Worm (Caenorhabditis elegans) whole organism, L4 larva: ENCODE data around the gene ppm-1.G.

Source experiments
- aha-1 ChIP-seq: fragments of 150-350 bp; peaks from one replicate; lab custom pipeline; 2014; ENCODE audit warnings: missing biosample characterization, missing genetic modification characterization
- aly-2 ChIP-seq: sonication (generic microtip); optimal IDR thresholded peaks from 2 replicates; lab custom pipeline; 2018; ENCODE audit warnings: missing biosample characterization, missing genetic modification characterization
- ces-1 ChIP-seq: fragments of 150-350 bp; sonication (generic microtip); optimal IDR thresholded peaks from 4 replicates; lab custom pipeline; 2014; ENCODE audit warnings: missing biosample characterization, missing genetic modification reagents, missing genetic modification characterization
- cey-2 ChIP-seq: sonication (generic microtip); optimal IDR thresholded peaks from 3 replicates; lab custom pipeline; 2017; ENCODE audit warnings: missing genetic modification characterization, mild to moderate bottlenecking, missing compliant biosample characterization, antibody characterized with exemption, borderline replicate concordance; ENCODE audit not compliant: insufficient read depth
- daf-12 ChIP-seq: fragments of 150-350 bp; optimal IDR thresholded peaks from 2 replicates; lab custom pipeline; 2014; ENCODE audit warnings: missing biosample characterization, missing genetic modification reagents, missing genetic modification characterization
- daf-8 ChIP-seq: fragments of 200-800 bp; sonication (Bioruptor generic); IDR thresholded peaks from 2 replicates; pipeline ENCODE4 v1.3.6; 2022; ENCODE audit warnings: missing genetic modification characterization, missing compliant biosample characterization
- jun-1 ChIP-seq: fragments of 150-350 bp; optimal IDR thresholded peaks from 2 replicates; lab custom pipeline; 2014; ENCODE audit warnings: missing biosample characterization, missing genetic modification reagents, missing genetic modification characterization
- nhr-11 ChIP-seq: fragments of 150-350 bp; optimal IDR thresholded peaks from 2 replicates; lab custom pipeline; 2014; ENCODE audit warnings: missing biosample characterization, missing genetic modification characterization
- nhr-237 ChIP-seq: sonication (generic microtip); optimal IDR thresholded peaks from 2 replicates; lab custom pipeline; 2017; ENCODE audit warnings: missing biosample characterization, missing genetic modification characterization
- nhr-28 ChIP-seq: fragments of 150-350 bp; optimal IDR thresholded peaks from 2 replicates; lab custom pipeline; 2014; ENCODE audit warnings: missing biosample characterization, missing genetic modification characterization
- pqm-1 ChIP-seq: sonication (generic microtip); optimal IDR thresholded peaks from 2 replicates; lab custom pipeline; 2017; ENCODE audit warnings: missing biosample characterization, missing genetic modification characterization
- unc-39 ChIP-seq: sonication (generic microtip); optimal IDR thresholded peaks from 2 replicates; lab custom pipeline; 2017; ENCODE audit warnings: missing biosample characterization, missing genetic modification characterization

- no peak for TF ChIP-seq daf-12 (tag; lab: Kevin White, UChicago)
- no peak for TF ChIP-seq daf-8
- TF ChIP-seq aha-1, result peak; percentile 70
- no peak for TF ChIP-seq cey-2 (tag; lab: Kevin White, UChicago)
- no peak for TF ChIP-seq jun-1 (tag; lab: Kevin White, UChicago)
- peak; percentile 9 for TF ChIP-seq pqm-1 (tag; lab: Kevin White, UChicago)
- TF ChIP-seq nhr-237 (tag; lab: Kevin White, UChicago), result no peak
- no peak for TF ChIP-seq ces-1
- TF ChIP-seq unc-39, result no peak
- TF ChIP-seq aly-2, result no peak
- TF ChIP-seq nhr-28 (tag; lab: Kevin White, UChicago), result peak; percentile 10
- TF ChIP-seq nhr-11 (tag; lab: Kevin White, UChicago), result peak; percentile 28
Measured at ce11 chrIII:783254-783753, at the start of gene ppm-1.G, which contains the start of gene dagl-2.
